Worm (Caenorhabditis elegans) whole organism, late embryonic: Measurements from ENCODE around the gene swt-6.

ENCODE experiments used
- Y22D7AL.16 ChIP-seq: sonication (generic microtip); optimal IDR thresholded peaks from 2 replicates; lab custom pipeline; 2016; ENCODE audit warnings: missing genetic modification characterization, missing compliant biosample characterization
- dmd-4 ChIP-seq: sonication (generic microtip); optimal IDR thresholded peaks from 2 replicates; lab custom pipeline; 2016; ENCODE audit warnings: borderline replicate concordance, missing genetic modification characterization, missing compliant biosample characterization
- dve-1 ChIP-seq: sonication (generic microtip); optimal IDR thresholded peaks from 2 replicates; lab custom pipeline; 2017; ENCODE audit warnings: antibody characterized with exemption, mild to moderate bottlenecking, missing genetic modification characterization, missing compliant biosample characterization
- nhr-11 ChIP-seq: fragments of 150-350 bp; optimal IDR thresholded peaks from 2 replicates; lab custom pipeline; 2014; ENCODE audit warnings: missing biosample characterization, missing genetic modification characterization
- pha-2 ChIP-seq: sonication (generic microtip); optimal IDR thresholded peaks from 2 replicates; lab custom pipeline; 2017; ENCODE audit warnings: mild to moderate bottlenecking, missing genetic modification characterization, missing compliant biosample characterization

- TF ChIP-seq dve-1 (tag; lab: Kevin White, UChicago) = no peak
- no peak for TF ChIP-seq Y22D7AL.16 (tag; lab: Kevin White, UChicago)
- no peak for TF ChIP-seq dmd-4
- no peak for TF ChIP-seq pha-2 (tag; lab: Kevin White, UChicago)
- TF ChIP-seq nhr-11 (tag; lab: Kevin White, UChicago) = no peak
Measured at ce11 chrV:14002402-14002801, 48.2 kb downstream of the swt-6 start.
